Fruit fly (Drosophila melanogaster) S2 (cell line): Measurements from ENCODE around the gene CG3638.

ENCODE experiments used
- CG8478 ChIP-seq: fragments of >200 bp; optimal IDR thresholded peaks from 2 replicates; lab custom pipeline; 2018
- CTCF ChIP-seq, 2 experiments: fragments of >200 bp; optimal IDR thresholded peaks; 2 replicates each; lab custom pipeline; 2018

DNA sequence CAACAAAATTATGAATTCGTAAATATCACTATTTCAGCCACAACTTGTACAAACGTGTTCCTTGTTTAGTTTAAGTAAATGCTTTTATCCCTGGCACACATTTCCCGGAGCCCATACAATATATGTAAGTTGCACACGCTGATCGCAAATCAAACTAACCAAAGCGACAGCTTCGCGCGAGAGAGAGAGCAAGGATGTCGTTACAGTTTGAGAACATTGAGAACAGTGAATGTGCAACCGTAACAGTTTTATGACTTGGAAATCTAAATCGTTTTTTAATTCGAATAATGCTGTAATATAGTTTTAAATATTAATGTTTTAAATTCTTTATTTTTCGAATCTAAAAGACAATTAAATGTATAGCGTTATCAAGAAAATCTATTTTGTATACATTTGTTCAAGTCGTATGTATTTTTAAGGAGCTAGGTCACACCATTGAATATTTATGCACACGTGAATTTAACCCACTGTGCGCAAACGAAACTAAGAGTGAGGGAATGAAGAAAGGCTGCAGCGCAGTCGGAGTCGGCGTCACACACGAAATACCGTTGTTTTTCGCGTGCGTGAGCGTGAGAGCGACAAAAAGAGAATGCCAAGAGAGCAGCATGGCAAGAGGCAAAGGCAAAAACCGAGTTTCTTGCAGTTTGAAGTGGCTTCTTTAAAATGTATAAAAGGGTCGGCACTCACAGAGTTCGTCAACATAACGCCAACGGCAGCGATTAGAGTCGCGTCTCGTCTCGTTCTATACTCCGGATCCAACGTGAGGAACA is 27.0 kb downstream of the CG3638 start, which contains the start of gene CG11382:
- TF ChIP-seq CTCF (optimal IDR thresholded peaks at IDR 0.05; lab: Kevin White, UChicago) = no peak
- TF ChIP-seq CG8478 (lab: Kevin White, UChicago) = no peak
